Worm (Caenorhabditis elegans) whole organism, young adult: ENCODE data around the gene srb-17.

Source experiments
- B0035.1 ChIP-seq: sonication (generic microtip); optimal IDR thresholded peaks from 2 replicates; lab custom pipeline; 2016; ENCODE audit warnings: missing genetic modification characterization, mild to moderate bottlenecking, missing compliant biosample characterization, missing genotype, missing genetic modification reagents
- B0336.3 ChIP-seq: fragments of 200-800 bp; sonication (Bioruptor generic); IDR thresholded peaks from 2 replicates; pipeline ENCODE4 v1.3.6; 2022; ENCODE audit warnings: missing genetic modification characterization, missing compliant biosample characterization
- C17E4.6 ChIP-seq: fragments of 200-800 bp; sonication (Bioruptor generic); IDR thresholded peaks from 2 replicates; pipeline ENCODE4 v1.3.6; 2022; ENCODE audit warnings: missing genetic modification reagents, missing genetic modification characterization, missing compliant biosample characterization
- F10E7.11 ChIP-seq: sonication (generic microtip); optimal IDR thresholded peaks from 2 replicates; lab custom pipeline; 2017; ENCODE audit warnings: mild to moderate bottlenecking, missing genetic modification characterization, moderate library complexity, missing compliant biosample characterization
- F22D6.2 ChIP-seq: sonication (generic microtip); optimal IDR thresholded peaks from 2 replicates; lab custom pipeline; 2016; ENCODE audit warnings: mild to moderate bottlenecking, missing genetic modification characterization, missing compliant biosample characterization
- F33H1.4 ChIP-seq: fragments of 200-800 bp; sonication (Bioruptor generic); IDR thresholded peaks from 2 replicates; pipeline ENCODE4 v1.3.6; 2022; ENCODE audit warnings: missing genetic modification reagents, missing genetic modification characterization, missing compliant biosample characterization
- F52B5.7 ChIP-seq: sonication (generic microtip); optimal IDR thresholded peaks from 2 replicates; lab custom pipeline; 2016; ENCODE audit warnings: mild to moderate bottlenecking, missing genetic modification characterization, missing compliant biosample characterization
- F57C9.4 ChIP-seq: sonication (generic microtip); optimal IDR thresholded peaks from 2 replicates; lab custom pipeline; 2017; ENCODE audit warnings: mild to moderate bottlenecking, missing genetic modification characterization, missing compliant biosample characterization
- K12H6.12 ChIP-seq: fragments of 200-800 bp; sonication (Bioruptor generic); optimal IDR thresholded peaks from 2 replicates; lab custom pipeline; 2018; ENCODE audit warnings: mild to moderate bottlenecking, missing genetic modification characterization, missing compliant biosample characterization
- Y53G8AR.9 ChIP-seq: fragments of 200-800 bp; sonication (Bioruptor generic); conservative IDR thresholded peaks from 2 replicates; pipeline ENCODE4 v1.3.6; 2022; ENCODE audit warnings: missing genetic modification reagents, missing genetic modification characterization, missing compliant biosample characterization
- Y56A3A.18 ChIP-seq: fragments of 200-800 bp; sonication (Bioruptor generic); IDR thresholded peaks from 2 replicates; pipeline ENCODE4 v1.3.6; 2022; ENCODE audit warnings: missing genetic modification reagents, missing genetic modification characterization, missing compliant biosample characterization
- ZK185.1 ChIP-seq: sonication (generic microtip); optimal IDR thresholded peaks from 2 replicates; lab custom pipeline; 2016; ENCODE audit warnings: mild to moderate bottlenecking, missing genetic modification characterization, missing compliant biosample characterization; ENCODE audit not compliant: poor library complexity, severe bottlenecking
- akir-1 ChIP-seq: fragments of 200-800 bp; sonication (Bioruptor generic); optimal IDR thresholded peaks from 2 replicates; lab custom pipeline; 2018; ENCODE audit warnings: mild to moderate bottlenecking, missing genetic modification characterization, moderate library complexity, missing compliant biosample characterization
- aptf-2 ChIP-seq: fragments of 200-800 bp; sonication (Bioruptor generic); conservative IDR thresholded peaks from 2 replicates; pipeline ENCODE4 v1.3.6; 2022; ENCODE audit warnings: missing genetic modification reagents, missing genetic modification characterization, missing compliant biosample characterization
- aptf-3 ChIP-seq: fragments of 200-800 bp; sonication (Bioruptor generic); IDR thresholded peaks from 2 replicates; pipeline ENCODE4 v1.3.6; 2022; ENCODE audit warnings: missing genetic modification characterization, missing compliant biosample characterization
- bed-1 ChIP-seq: fragments of 200-800 bp; sonication (Bioruptor generic); IDR thresholded peaks from 2 replicates; pipeline ENCODE4 v1.3.6; 2022; ENCODE audit warnings: missing genetic modification reagents, missing genetic modification characterization, missing compliant biosample characterization
- bed-2 ChIP-seq: fragments of 200-800 bp; sonication (Bioruptor generic); IDR thresholded peaks from 2 replicates; pipeline ENCODE4 v1.3.6; 2022; ENCODE audit warnings: missing genetic modification reagents, missing genetic modification characterization, missing compliant biosample characterization
- ccch-3 ChIP-seq: fragments of 200-800 bp; sonication (Bioruptor generic); optimal IDR thresholded peaks from 2 replicates; lab custom pipeline; 2018; ENCODE audit warnings: mild to moderate bottlenecking, missing genetic modification characterization, missing compliant biosample characterization
- cebp-2 ChIP-seq: fragments of 200-800 bp; sonication (Bioruptor generic); IDR thresholded peaks from 2 replicates; pipeline ENCODE4 v1.3.6; 2022; ENCODE audit warnings: missing genetic modification characterization, missing compliant biosample characterization
- ceh-100 ChIP-seq: fragments of 200-800 bp; sonication (Bioruptor generic); IDR thresholded peaks from 2 replicates; pipeline ENCODE4 v1.3.6; 2022; ENCODE audit warnings: missing genetic modification reagents, missing genetic modification characterization, missing compliant biosample characterization
- ceh-79 ChIP-seq: sonication (generic microtip); optimal IDR thresholded peaks from 2 replicates; lab custom pipeline; 2017; ENCODE audit warnings: mild to moderate bottlenecking, missing genetic modification characterization, missing compliant biosample characterization
- dox-1 ChIP-seq: fragments of 200-800 bp; sonication (Bioruptor generic); IDR thresholded peaks from 2 replicates; pipeline ENCODE4 v1.3.6; 2022; ENCODE audit warnings: missing genetic modification reagents, missing genetic modification characterization, missing compliant biosample characterization
- dpl-1 ChIP-seq: fragments of 150-350 bp; optimal IDR thresholded peaks from 2 replicates; lab custom pipeline; 2014; ENCODE audit warnings: missing biosample characterization, missing genetic modification reagents, missing genetic modification characterization
- egl-44 ChIP-seq: fragments of 200-800 bp; sonication (Bioruptor generic); IDR thresholded peaks from 2 replicates; pipeline ENCODE4 v1.3.6; 2022; ENCODE audit warnings: missing genetic modification reagents, missing genetic modification characterization, missing compliant biosample characterization
- egrh-3 ChIP-seq: fragments of 200-800 bp; sonication (Bioruptor generic); IDR thresholded peaks from 2 replicates; pipeline ENCODE4 v1.3.6; 2022; ENCODE audit warnings: missing genetic modification reagents, missing genetic modification characterization, missing compliant biosample characterization
- him-1 ChIP-seq: sonication (generic microtip); optimal IDR thresholded peaks from 2 replicates; lab custom pipeline; 2016; ENCODE audit warnings: missing genotype, missing genetic modification reagents, missing genetic modification characterization, missing compliant biosample characterization
- hrde-1 ChIP-seq: sonication (generic microtip); optimal IDR thresholded peaks from 2 replicates; lab custom pipeline; 2016; ENCODE audit warnings: missing genetic modification characterization, mild to moderate bottlenecking, missing compliant biosample characterization, moderate library complexity, missing genotype, missing genetic modification reagents, borderline replicate concordance
- lag-1 ChIP-seq: fragments of 200-800 bp; sonication (Bioruptor generic); IDR thresholded peaks from 2 replicates; pipeline ENCODE4 v1.3.6; 2022; ENCODE audit warnings: missing genetic modification reagents, missing genetic modification characterization, missing compliant biosample characterization
- let-526 ChIP-seq: fragments of 200-800 bp; sonication (Bioruptor generic); IDR thresholded peaks from 2 replicates; pipeline ENCODE4 v1.3.6; 2022; ENCODE audit warnings: missing genetic modification reagents, missing genetic modification characterization, missing compliant biosample characterization
- let-607 ChIP-seq, 2 experiments: fragments of 200-800 bp in 1 of 2; sonication (Bioruptor generic) in 1 of 2; sonication (generic microtip) in 1 of 2; optimal IDR thresholded peaks; 2 replicates each; lab custom pipeline; 2016 to 2018; ENCODE audit warnings: mild to moderate bottlenecking in 2 of 2, missing compliant biosample characterization in 2 of 2, missing genetic modification characterization in 2 of 2, moderate library complexity in 2 of 2, missing genotype in 1 of 2
- lin-54 ChIP-seq: fragments of 200-800 bp; sonication (Bioruptor generic); optimal IDR thresholded peaks from 2 replicates; lab custom pipeline; 2018; ENCODE audit warnings: mild to moderate bottlenecking, missing genetic modification characterization, missing compliant biosample characterization
- lir-1 ChIP-seq: fragments of 200-800 bp; sonication (Bioruptor generic); conservative IDR thresholded peaks from 2 replicates; pipeline ENCODE4 v1.3.6; 2022; ENCODE audit warnings: missing genetic modification reagents, missing genetic modification characterization, missing compliant biosample characterization
- lsl-1 ChIP-seq: fragments of 200-800 bp; sonication (Bioruptor generic); optimal IDR thresholded peaks from 2 replicates; lab custom pipeline; 2018; ENCODE audit warnings: mild to moderate bottlenecking, missing genetic modification characterization, moderate library complexity, missing compliant biosample characterization
- madf-6 ChIP-seq: fragments of 200-800 bp; sonication (Bioruptor generic); IDR thresholded peaks from 2 replicates; pipeline ENCODE4 v1.3.6; 2022; ENCODE audit warnings: missing genetic modification reagents, missing genetic modification characterization, missing compliant biosample characterization
- mcd-1 ChIP-seq: fragments of 200-800 bp; sonication (Bioruptor generic); IDR thresholded peaks from 2 replicates; pipeline ENCODE4 v1.3.6; 2022; ENCODE audit warnings: missing genetic modification reagents, missing genetic modification characterization, missing compliant biosample characterization
- mel-28 ChIP-seq: sonication (generic microtip); optimal IDR thresholded peaks from 2 replicates; lab custom pipeline; 2016; ENCODE audit warnings: borderline replicate concordance, mild to moderate bottlenecking, missing genetic modification characterization, missing compliant biosample characterization
- nfya-1 ChIP-seq: sonication (generic microtip); optimal IDR thresholded peaks from 2 replicates; lab custom pipeline; 2017; ENCODE audit warnings: antibody characterized with exemption, missing compliant biosample characterization, missing genetic modification characterization, borderline replicate concordance; ENCODE audit not compliant: insufficient read depth
- nfyb-1 ChIP-seq: fragments of 200-800 bp; sonication (Bioruptor generic); IDR thresholded peaks from 2 replicates; pipeline ENCODE4 v1.3.6; 2022; ENCODE audit warnings: missing genetic modification reagents, missing genetic modification characterization, missing compliant biosample characterization
- nhr-27 ChIP-seq: fragments of 200-800 bp; sonication (Bioruptor generic); optimal IDR thresholded peaks from 2 replicates; lab custom pipeline; 2018; ENCODE audit warnings: mild to moderate bottlenecking, missing genetic modification characterization, moderate library complexity, missing compliant biosample characterization
- pbrm-1 ChIP-seq: fragments of 200-800 bp; sonication (Bioruptor generic); IDR thresholded peaks from 2 replicates; pipeline ENCODE4 v1.3.6; 2022; ENCODE audit warnings: missing genetic modification reagents, missing genetic modification characterization, missing compliant biosample characterization
- rcor-1 ChIP-seq: fragments of 200-800 bp; sonication (Bioruptor generic); IDR thresholded peaks from 2 replicates; pipeline ENCODE4 v1.3.6; 2022; ENCODE audit warnings: missing genetic modification reagents, missing genetic modification characterization, missing compliant biosample characterization
- sdz-38 ChIP-seq: sonication (generic microtip); optimal IDR thresholded peaks from 2 replicates; lab custom pipeline; 2016; ENCODE audit warnings: missing genotype, missing genetic modification characterization, missing compliant biosample characterization
- snpc-4 ChIP-seq, 5 experiments: fragments of 150-350 bp in 1 of 5; sonication (generic microtip) in 4 of 5; optimal IDR thresholded peaks; 2 replicates each; lab custom pipeline; 2014 to 2018; ENCODE audit warnings: missing genetic modification characterization in 5 of 5, missing biosample characterization in 3 of 5, antibody characterized with exemption in 2 of 5, mild to moderate bottlenecking in 2 of 5, missing compliant biosample characterization in 2 of 5, missing genotype in 2 of 5, moderate library complexity in 2 of 5, missing genetic modification reagents in 1 of 5
- tbp1 ChIP-seq: fragments of 200-800 bp; sonication (Bioruptor generic); optimal IDR thresholded peaks from 2 replicates; lab custom pipeline; 2018; ENCODE audit warnings: mild to moderate bottlenecking, missing genetic modification characterization, missing compliant biosample characterization
- zim-3 ChIP-seq: sonication (generic microtip); optimal IDR thresholded peaks from 2 replicates; lab custom pipeline; 2017; ENCODE audit warnings: mild to moderate bottlenecking, missing genetic modification characterization, moderate library complexity, missing compliant biosample characterization
- ztf-18 ChIP-seq: sonication (generic microtip); optimal IDR thresholded peaks from 2 replicates; lab custom pipeline; 2016; ENCODE audit warnings: missing genotype, mild to moderate bottlenecking, missing genetic modification characterization, missing compliant biosample characterization

Gene srb-17

DNA sequence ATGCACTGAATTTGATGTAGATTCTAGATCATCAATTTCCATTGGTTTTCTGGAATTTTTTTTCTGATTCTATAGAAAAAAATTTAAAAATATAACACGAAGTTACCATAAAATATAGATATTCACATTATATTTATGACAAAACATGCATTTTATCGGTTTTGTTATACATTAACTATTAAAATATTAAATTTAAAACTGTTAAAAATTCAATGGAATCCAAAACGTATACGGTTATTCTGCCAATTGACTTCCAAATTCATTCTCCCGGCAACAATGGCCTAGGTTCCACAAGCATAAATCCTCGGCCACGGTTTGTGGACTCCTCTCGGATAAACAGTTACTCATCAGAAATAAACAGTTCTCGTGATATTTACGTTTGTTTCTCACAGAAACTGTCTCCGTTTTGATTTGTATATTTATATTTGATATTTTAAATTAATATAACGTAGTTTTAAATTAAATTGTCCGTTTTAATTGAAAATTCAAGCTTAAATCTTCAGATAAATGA lies 26.6 kb upstream of the srb-17 start, which contains the start of the genes F01D4.5 and ced-5:
Gene F01D4.5 (minus strand): TSS at position 51 of the 511 bp plus-strand sequence.
Gene ced-5 (plus strand): TSS at position 504 of the 511 bp plus-strand sequence.
- TF ChIP-seq dox-1 (GFP tag; lab: Robert Waterston, UW): peak; percentile 85
- TF ChIP-seq tbp1 (GFP tag; lab: Kevin White, UChicago): peak; percentile 42
- TF ChIP-seq mcd-1: peak; percentile 68
- TF ChIP-seq ZK185.1 (tag; lab: Kevin White, UChicago): peak; percentile 96
- TF ChIP-seq snpc-4 (GFP tag; optimal IDR thresholded peaks at IDR 0.05; lab: Kevin White, UChicago): no peak
- TF ChIP-seq snpc-4 (tag; optimal IDR thresholded peaks at IDR 0.05; lab: Kevin White, UChicago): peak in 3 of 4 experiments; percentile 46 to 70 (median 64)
- no peak for TF ChIP-seq F10E7.11 (tag; lab: Kevin White, UChicago)
- TF ChIP-seq pbrm-1 (GFP tag; lab: Robert Waterston, UW): no peak; the same call in 1 of the 2 replicates
- TF ChIP-seq aptf-2 (GFP tag; lab: Robert Waterston, UW): peak; percentile 83
- peak; percentile 62 for TF ChIP-seq nfyb-1 (GFP tag; lab: Robert Waterston, UW)
- TF ChIP-seq hrde-1 (tag; lab: Kevin White, UChicago): peak; percentile 71
- no peak for TF ChIP-seq mel-28
- no peak for TF ChIP-seq aptf-3 (GFP tag; lab: Robert Waterston, UW)
- peak; percentile 84 for TF ChIP-seq rcor-1 (GFP tag; lab: Robert Waterston, UW)
- no peak for TF ChIP-seq B0336.3 (GFP tag; lab: Robert Waterston, UW)
- TF ChIP-seq ccch-3 (GFP tag; lab: Kevin White, UChicago): peak; percentile 93
- TF ChIP-seq Y53G8AR.9 (GFP tag; lab: Robert Waterston, UW): no peak
- no peak for TF ChIP-seq nhr-27
- no peak for TF ChIP-seq sdz-38 (tag; lab: Kevin White, UChicago)
- TF ChIP-seq him-1 (tag; lab: Kevin White, UChicago): peak; percentile 55
- TF ChIP-seq akir-1: peak; percentile 84
- peak; percentile 81 for TF ChIP-seq madf-6 (GFP tag; lab: Robert Waterston, UW)
- peak; percentile 53 for TF ChIP-seq lsl-1 (GFP tag; lab: Kevin White, UChicago)
- peak; percentile 92 for TF ChIP-seq bed-2 (GFP tag; lab: Robert Waterston, UW)
- peak; percentile 74 for TF ChIP-seq K12H6.12 (tag; lab: Kevin White, UChicago)
- TF ChIP-seq bed-1 (GFP tag; lab: Robert Waterston, UW): 0 out of 2 replicates have a peak, but pooled peaks have one; percentile 54
- TF ChIP-seq lir-1 (GFP tag; lab: Robert Waterston, UW): peak; percentile 78
- no peak for TF ChIP-seq dpl-1 (GFP tag; lab: Kevin White, UChicago)
- peak; percentile 48; the same call in 1 of the 2 replicates for TF ChIP-seq F33H1.4 (GFP tag; lab: Robert Waterston, UW)
- TF ChIP-seq ceh-79 (tag; lab: Kevin White, UChicago): no peak
- no peak for TF ChIP-seq nfya-1 (tag; lab: Kevin White, UChicago)
- no peak for TF ChIP-seq egl-44 (GFP tag; lab: Robert Waterston, UW)
- TF ChIP-seq ceh-100: peak; percentile 41; the same call in 1 of the 2 replicates
- peak; percentile 80 for TF ChIP-seq F22D6.2 (tag; lab: Kevin White, UChicago)
- peak; percentile 1 for TF ChIP-seq F52B5.7 (tag; lab: Kevin White, UChicago)
- peak; percentile 79; the same call in 1 of the 2 replicates for TF ChIP-seq let-526 (GFP tag; lab: Robert Waterston, UW)
- peak in 1 of 2 experiments; percentile 72 for TF ChIP-seq let-607 (tag; optimal IDR thresholded peaks at IDR 0.05; lab: Kevin White, UChicago)
- peak; percentile 66 for TF ChIP-seq lin-54
- 0 out of 2 replicates have a peak, but pooled peaks have one; percentile 74 for TF ChIP-seq lag-1 (GFP tag; lab: Robert Waterston, UW)
- TF ChIP-seq ztf-18 (tag; lab: Kevin White, UChicago): peak; percentile 27
- TF ChIP-seq F57C9.4 (tag; lab: Kevin White, UChicago): peak; percentile 73
- TF ChIP-seq Y56A3A.18: no peak
- peak; percentile 65; the same call in 1 of the 2 replicates for TF ChIP-seq cebp-2
- no peak for TF ChIP-seq zim-3
- no peak for TF ChIP-seq egrh-3 (GFP tag; lab: Robert Waterston, UW)
- TF ChIP-seq B0035.1 (tag; lab: Kevin White, UChicago): peak; percentile 69
- TF ChIP-seq C17E4.6 (GFP tag; lab: Robert Waterston, UW): no peak
